Fruit fly (Drosophila melanogaster): ENCODE data around the gene pasi1.
A peak's percentile ranks its signal among the peaks of the same experiment; 100 is the strongest.

The pasi1 gene

DNA sequence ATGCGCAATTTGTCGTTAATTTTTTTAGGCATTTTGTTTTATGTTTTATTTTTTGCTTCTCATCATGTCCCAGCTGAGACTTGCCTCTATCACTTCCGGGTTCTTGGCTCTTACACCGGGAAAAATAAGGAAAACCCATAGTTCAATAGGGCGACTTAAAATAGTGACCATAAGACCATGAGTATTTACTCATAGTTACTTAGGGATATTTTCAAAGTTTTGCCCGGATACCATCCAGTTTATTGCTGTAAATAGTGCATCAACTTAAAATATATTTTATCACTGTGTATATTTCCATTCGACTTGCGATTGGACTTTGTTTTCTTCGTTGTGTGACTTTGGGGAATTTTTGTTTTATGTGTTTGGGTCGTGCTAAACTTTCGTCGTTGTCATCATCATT lies 23.9 kb downstream of the pasi1 start (continued):
- TF ChIP-seq E2f1 (GFP tag; IDR thresholded peaks at IDR 0.05), result 0 out of 2 replicates have a peak, but pooled peaks have one; percentile 14
- TF ChIP-seq jigr1 (GFP tag; IDR thresholded peaks at IDR 0.05), result no peak
- no peak for TF ChIP-seq CG14860 (GFP tag; IDR thresholded peaks at IDR 0.05; ENCODE audit: partially characterized antibody)
- TF ChIP-seq CG18262 (tag; optimal IDR thresholded peaks at IDR 0.05), result peak; percentile 13
- TF ChIP-seq so (GFP tag; IDR thresholded peaks at IDR 0.05), result no peak
- peak; percentile 41 for TF ChIP-seq vvl (GFP tag; IDR thresholded peaks at IDR 0.05)
- TF ChIP-seq lbe (GFP tag; optimal IDR thresholded peaks at IDR 0.05), result no peak
- 0 out of 2 replicates have a peak, but pooled peaks have one; percentile 12 for TF ChIP-seq CG31441 (GFP tag; IDR thresholded peaks at IDR 0.05)
- no peak for TF ChIP-seq eyg (GFP tag; optimal IDR thresholded peaks at IDR 0.05)
- TF ChIP-seq CG6813 (GFP tag; optimal IDR thresholded peaks at IDR 0.05), result peak; percentile 42
- no peak for TF ChIP-seq cato (GFP tag; optimal IDR thresholded peaks at IDR 0.05; ENCODE audit: borderline replicate concordance)
- no peak for TF ChIP-seq CG4282 (GFP tag; optimal IDR thresholded peaks at IDR 0.05)
- no peak for TF ChIP-seq Jarid2 (GFP tag; optimal IDR thresholded peaks at IDR 0.05)
- TF ChIP-seq Hand (GFP tag; optimal IDR thresholded peaks at IDR 0.05), result peak; percentile 44
- TF ChIP-seq CG4404 (GFP tag; IDR thresholded peaks at IDR 0.05), result no peak
- TF ChIP-seq Bdp1 (GFP tag; optimal IDR thresholded peaks at IDR 0.05), result peak; percentile 1
- TF ChIP-seq Poxn (GFP tag; IDR thresholded peaks at IDR 0.05), result no peak
- TF ChIP-seq CG18764 (GFP tag; optimal IDR thresholded peaks at IDR 0.05), result no peak
- TF ChIP-seq Myb (GFP tag; optimal IDR thresholded peaks at IDR 0.05), result no peak
- peak; percentile 13 for TF ChIP-seq Dek (tag; optimal IDR thresholded peaks at IDR 0.05)
- peak; percentile 19 for TF ChIP-seq CG12391 (tag; optimal IDR thresholded peaks at IDR 0.05)
- TF ChIP-seq CTCF (GFP tag; optimal IDR thresholded peaks at IDR 0.05), result no peak
- no peak for TF ChIP-seq CG34224 (GFP tag; IDR thresholded peaks at IDR 0.05; ENCODE audit: partially characterized antibody)
- peak; percentile 28 for TF ChIP-seq CG30403 (GFP tag; optimal IDR thresholded peaks at IDR 0.05)
- TF ChIP-seq zfh1 (GFP tag; IDR thresholded peaks at IDR 0.05), result no peak
- TF ChIP-seq Mes4 (GFP tag; optimal IDR thresholded peaks at IDR 0.05), result no peak
- TF ChIP-seq CG8290 (GFP tag; optimal IDR thresholded peaks at IDR 0.05), result no peak
- peak in 1 of 2 experiments; percentile 50 for TF ChIP-seq CG8290 (tag; optimal IDR thresholded peaks at IDR 0.05)
- TF ChIP-seq zen2 (GFP tag; IDR thresholded peaks at IDR 0.05; ENCODE audit: partially characterized antibody), result no peak
- TF ChIP-seq Meics (GFP tag; optimal IDR thresholded peaks at IDR 0.05), result peak; percentile 53
- no peak for TF ChIP-seq CG1647 (GFP tag; optimal IDR thresholded peaks at IDR 0.05)
- no peak for TF ChIP-seq CG30431 (GFP tag; optimal IDR thresholded peaks at IDR 0.05)
- no peak for TF ChIP-seq tap (tag; optimal IDR thresholded peaks at IDR 0.05)
- no peak for TF ChIP-seq luna (GFP tag; optimal IDR thresholded peaks at IDR 0.05)
- no peak for TF ChIP-seq en (GFP tag; optimal IDR thresholded peaks at IDR 0.05)
- no peak for TF ChIP-seq bigmax (GFP tag; optimal IDR thresholded peaks at IDR 0.05)
- no peak for TF ChIP-seq CG9727 (GFP tag; optimal IDR thresholded peaks at IDR 0.05)
- no peak for TF ChIP-seq Sin3A (optimal IDR thresholded peaks at IDR 0.05)
- no peak for TF ChIP-seq Deaf1 (tag; optimal IDR thresholded peaks at IDR 0.05)
- no peak for TF ChIP-seq pita (GFP tag; optimal IDR thresholded peaks at IDR 0.05)
- TF ChIP-seq croc (GFP tag; conservative IDR thresholded peaks at IDR 0.05), result no peak
- TF ChIP-seq Awh (GFP tag; IDR thresholded peaks at IDR 0.05), result no peak
- peak; percentile 66 for TF ChIP-seq CG2120 (GFP tag; optimal IDR thresholded peaks at IDR 0.05)
- 0 out of 3 replicates have a peak, but pooled peaks have one; percentile 14 for TF ChIP-seq CG11695 (GFP tag; IDR thresholded peaks at IDR 0.05)
- TF ChIP-seq D (optimal IDR thresholded peaks at IDR 0.05), result no peak
- TF ChIP-seq D (GFP tag; optimal IDR thresholded peaks at IDR 0.05), result no peak

Data from whole organism, embryonic.